Worm (Caenorhabditis elegans) whole organism, L3 larva: ENCODE data around the gene glb-16.

ENCODE experiments used
- R02D3.7 ChIP-seq: fragments of 150-350 bp; optimal IDR thresholded peaks from 2 replicates; lab custom pipeline; 2014; ENCODE audit warnings: missing biosample characterization, missing genetic modification characterization
- ZK546.5 ChIP-seq: sonication (generic microtip); optimal IDR thresholded peaks from 2 replicates; lab custom pipeline; 2017; ENCODE audit warnings: missing biosample characterization, missing genetic modification characterization
- aly-2 ChIP-seq: fragments of 150-350 bp; optimal IDR thresholded peaks from 2 replicates; lab custom pipeline; 2014; ENCODE audit warnings: missing biosample characterization, missing genetic modification characterization
- ama-1 ChIP-seq: fragments of 150-350 bp; optimal IDR thresholded peaks from 2 replicates; lab custom pipeline; 2018
- ceh-16 ChIP-seq: sonication (generic microtip); optimal IDR thresholded peaks from 2 replicates; lab custom pipeline; 2017; ENCODE audit warnings: missing biosample characterization, missing genetic modification characterization
- ceh-28 ChIP-seq: fragments of 150-350 bp; optimal IDR thresholded peaks from 2 replicates; lab custom pipeline; 2014; ENCODE audit warnings: missing biosample characterization, missing genetic modification reagents, missing genetic modification characterization
- ceh-82 ChIP-seq: fragments of 150-350 bp; optimal IDR thresholded peaks from 2 replicates; lab custom pipeline; 2014; ENCODE audit warnings: missing biosample characterization, missing genetic modification characterization
- ceh-9 ChIP-seq: sonication (generic microtip); optimal IDR thresholded peaks from 2 replicates; lab custom pipeline; 2018; ENCODE audit warnings: missing biosample characterization, missing genetic modification characterization
- daf-12 ChIP-seq: fragments of 150-350 bp; optimal IDR thresholded peaks from 2 replicates; lab custom pipeline; 2014; ENCODE audit warnings: missing biosample characterization, missing genetic modification reagents, missing genetic modification characterization
- egl-27 ChIP-seq: sonication (generic microtip); optimal IDR thresholded peaks from 4 replicates; lab custom pipeline; 2017; ENCODE audit warnings: missing biosample characterization, missing genetic modification reagents, missing genetic modification characterization
- egl-5 ChIP-seq: fragments of 150-350 bp; optimal IDR thresholded peaks from 2 replicates; lab custom pipeline; 2017; ENCODE audit warnings: missing biosample characterization, missing genetic modification reagents, missing genetic modification characterization, inconsistent platforms
- elt-2 ChIP-seq: sonication (generic microtip); optimal IDR thresholded peaks from 2 replicates; lab custom pipeline; 2016; ENCODE audit warnings: missing genetic modification reagents, mild to moderate bottlenecking, missing genetic modification characterization, missing compliant biosample characterization
- fkh-10 ChIP-seq: sonication (generic microtip); optimal IDR thresholded peaks from 2 replicates; lab custom pipeline; 2017; ENCODE audit warnings: missing biosample characterization, missing genetic modification reagents, missing genetic modification characterization
- fos-1 ChIP-seq: fragments of 150-350 bp; optimal IDR thresholded peaks from 2 replicates; lab custom pipeline; 2014; ENCODE audit warnings: missing biosample characterization, missing genetic modification characterization
- hmg-11 ChIP-seq: sonication (generic microtip); optimal IDR thresholded peaks from 2 replicates; lab custom pipeline; 2016; ENCODE audit warnings: missing genetic modification characterization, missing compliant biosample characterization
- jun-1 ChIP-seq: fragments of 150-350 bp; optimal IDR thresholded peaks from 2 replicates; lab custom pipeline; 2014; ENCODE audit warnings: missing biosample characterization, missing genetic modification reagents, missing genetic modification characterization
- lin-15B ChIP-seq: fragments of 150-350 bp; optimal IDR thresholded peaks from 2 replicates; lab custom pipeline; 2014; ENCODE audit warnings: missing biosample characterization, missing genetic modification characterization
- lsy-12 ChIP-seq: sonication (generic microtip); optimal IDR thresholded peaks from 2 replicates; lab custom pipeline; 2016; ENCODE audit warnings: mild to moderate bottlenecking, missing genetic modification characterization, missing compliant biosample characterization
- mdl-1 ChIP-seq: fragments of 150-350 bp; optimal IDR thresholded peaks from 2 replicates; lab custom pipeline; 2014; ENCODE audit warnings: missing biosample characterization, missing genetic modification characterization
- mml-1 ChIP-seq: fragments of 150-350 bp; sonication (generic microtip); optimal IDR thresholded peaks from 3 replicates; lab custom pipeline; 2014; ENCODE audit warnings: missing biosample characterization, missing genetic modification characterization
- nhr-11 ChIP-seq: fragments of 150-350 bp; optimal IDR thresholded peaks from 2 replicates; lab custom pipeline; 2014; ENCODE audit warnings: missing biosample characterization, missing genetic modification characterization
- nhr-12 ChIP-seq: fragments of 150-350 bp; optimal IDR thresholded peaks from 2 replicates; lab custom pipeline; 2014; ENCODE audit warnings: missing biosample characterization, missing genetic modification characterization
- nhr-25 ChIP-seq: sonication (generic microtip); optimal IDR thresholded peaks from 2 replicates; lab custom pipeline; 2017; ENCODE audit warnings: missing biosample characterization, missing genetic modification characterization
- nhr-28 ChIP-seq: fragments of 150-350 bp; optimal IDR thresholded peaks from 2 replicates; lab custom pipeline; 2014; ENCODE audit warnings: missing biosample characterization, missing genetic modification characterization
- nhr-43 ChIP-seq: sonication (generic microtip); optimal IDR thresholded peaks from 2 replicates; lab custom pipeline; 2016; ENCODE audit warnings: mild to moderate bottlenecking, missing genetic modification characterization, missing compliant biosample characterization; ENCODE audit not compliant: poor library complexity, severe bottlenecking
- nhr-67 ChIP-seq: fragments of 150-350 bp; optimal IDR thresholded peaks from 2 replicates; lab custom pipeline; 2014; ENCODE audit warnings: missing biosample characterization, missing genetic modification characterization
- nhr-76 ChIP-seq: fragments of 150-350 bp; sonication (generic microtip); optimal IDR thresholded peaks from 5 replicates; lab custom pipeline; 2014; ENCODE audit warnings: missing biosample characterization, missing genetic modification characterization
- pqm-1 ChIP-seq: fragments of 150-350 bp; optimal IDR thresholded peaks from 2 replicates; lab custom pipeline; 2017; ENCODE audit warnings: missing biosample characterization, missing genetic modification characterization, inconsistent platforms
- sea-2 ChIP-seq: fragments of 150-350 bp; sonication (generic microtip); optimal IDR thresholded peaks from 4 replicates; lab custom pipeline; 2014; ENCODE audit warnings: missing biosample characterization, missing genetic modification reagents, missing genetic modification characterization
- skn-1 ChIP-seq: fragments of 150-350 bp; optimal IDR thresholded peaks from 2 replicates; lab custom pipeline; 2014; ENCODE audit warnings: missing biosample characterization, missing genetic modification characterization
- tbx-2 ChIP-seq: sonication (generic microtip); optimal IDR thresholded peaks from 2 replicates; lab custom pipeline; 2016; ENCODE audit warnings: mild to moderate bottlenecking, missing genetic modification characterization, missing compliant biosample characterization
- unc-39 ChIP-seq: sonication (generic microtip); optimal IDR thresholded peaks from 4 replicates; lab custom pipeline; 2017; ENCODE audit warnings: missing biosample characterization, missing genetic modification characterization
- unc-62 ChIP-seq: fragments of 150-350 bp; sonication (generic microtip); optimal IDR thresholded peaks from 4 replicates; lab custom pipeline; 2014; ENCODE audit warnings: missing biosample characterization, missing genetic modification reagents, missing genetic modification characterization
- zag-1 ChIP-seq: fragments of 150-350 bp; optimal IDR thresholded peaks from 2 replicates; lab custom pipeline; 2014; ENCODE audit warnings: missing biosample characterization, missing genetic modification characterization
- ztf-4 ChIP-seq: fragments of 150-350 bp; optimal IDR thresholded peaks from 2 replicates; lab custom pipeline; 2014; ENCODE audit warnings: missing biosample characterization, missing genetic modification characterization

The glb-16 gene

ce11 chrX:7536869-7537268, 3.1 kb downstream of the glb-16 start:
- TF ChIP-seq nhr-12 (tag; lab: Kevin White, UChicago), result no peak
- TF ChIP-seq ceh-16 (tag; lab: Kevin White, UChicago), result no peak
- TF ChIP-seq ztf-4 (tag; lab: Kevin White, UChicago), result no peak
- no peak for TF ChIP-seq ceh-9 (tag; lab: Kevin White, UChicago)
- TF ChIP-seq egl-5 (tag; lab: Kevin White, UChicago), result no peak
- no peak for TF ChIP-seq fkh-10 (GFP tag; lab: Kevin White, UChicago)
- TF ChIP-seq R02D3.7 (tag; lab: Kevin White, UChicago), result no peak
- no peak for TF ChIP-seq lsy-12 (tag; lab: Kevin White, UChicago)
- no peak for TF ChIP-seq nhr-25 (tag; lab: Kevin White, UChicago)
- TF ChIP-seq elt-2 (tag; lab: Kevin White, UChicago), result no peak
- TF ChIP-seq jun-1 (tag; lab: Kevin White, UChicago), result no peak
- TF ChIP-seq, all 47 proteins: peak for 0

- TF ChIP-seq pqm-1 (tag; lab: Kevin White, UChicago) (no peak), elt-2 (tag; lab: Kevin White, UChicago) (no peak), ceh-28 (no peak), ceh-82 (tag; lab: Kevin White, UChicago) (no peak), ZK546.5 (no peak), mdl-1 (no peak), ama-1 (no peak), ceh-9 (tag; lab: Kevin White, UChicago) (no peak), skn-1 (no peak)
These were observed 5.5 kb downstream of the glb-16 start for ce11 chrX:7534454-7534853.

- TF ChIP-seq tbx-2 (tag; lab: Kevin White, UChicago), result no peak
- TF ChIP-seq nhr-11, result no peak
- TF ChIP-seq ceh-16 (tag; lab: Kevin White, UChicago), result no peak
- TF ChIP-seq egl-27, result no peak
- TF ChIP-seq egl-5 (tag; lab: Kevin White, UChicago), result no peak
- TF ChIP-seq unc-39 (tag; lab: Kevin White, UChicago), result no peak
- TF ChIP-seq lin-15B (tag; lab: Kevin White, UChicago), result no peak
- TF ChIP-seq daf-12 (tag; lab: Kevin White, UChicago), result no peak
- no peak for TF ChIP-seq unc-62 (GFP tag; lab: Kevin White, UChicago)
- no peak for TF ChIP-seq ztf-4 (tag; lab: Kevin White, UChicago)
- TF ChIP-seq nhr-76 (tag; lab: Kevin White, UChicago), result no peak
- TF ChIP-seq ceh-28, result no peak
- no peak for TF ChIP-seq ceh-82 (tag; lab: Kevin White, UChicago)
- no peak for TF ChIP-seq lsy-12 (tag; lab: Kevin White, UChicago)
- TF ChIP-seq sea-2 (GFP tag; lab: Kevin White, UChicago), result no peak
These were observed 7.3 kb downstream of the glb-16 start, which contains the start of gene ceh-14 for ce11 chrX:7532632-7533031. TSS of gene ceh-14 (minus strand) at chrX:7532732.

ce11 chrX:7525271-7525670, 14.7 kb downstream of the glb-16 start, which contains the start of gene F46C8.3:
TSS of gene F46C8.3 (plus strand) at chrX:7525571.
- TF ChIP-seq ceh-9 (tag; lab: Kevin White, UChicago), result no peak
- TF ChIP-seq ztf-4 (tag; lab: Kevin White, UChicago), result no peak
- TF ChIP-seq sea-2 (GFP tag; lab: Kevin White, UChicago), result no peak
- no peak for TF ChIP-seq ceh-16 (tag; lab: Kevin White, UChicago)
- TF ChIP-seq pqm-1 (tag; lab: Kevin White, UChicago), result no peak
- no peak for TF ChIP-seq zag-1 (tag; lab: Kevin White, UChicago)
- TF ChIP-seq mml-1, result no peak
- no peak for TF ChIP-seq ceh-82 (tag; lab: Kevin White, UChicago)
- TF ChIP-seq hmg-11 (tag; lab: Kevin White, UChicago), result no peak
- no peak for TF ChIP-seq unc-62 (GFP tag; lab: Kevin White, UChicago)
- TF ChIP-seq nhr-43, result no peak
- no peak for TF ChIP-seq skn-1
- TF ChIP-seq fos-1, result no peak
- TF ChIP-seq nhr-67 (tag; lab: Kevin White, UChicago), result no peak
- TF ChIP-seq R02D3.7 (tag; lab: Kevin White, UChicago), result no peak
- TF ChIP-seq mdl-1, result no peak
- TF ChIP-seq egl-27, result no peak
- no peak for TF ChIP-seq aly-2 (tag; lab: Kevin White, UChicago)
- TF ChIP-seq daf-12 (tag; lab: Kevin White, UChicago), result no peak
- no peak for TF ChIP-seq nhr-28 (tag; lab: Kevin White, UChicago)
- TF ChIP-seq, all 47 proteins: peak for 0
